Worm (Caenorhabditis elegans) whole organism, young adult: ENCODE results near the gene cdk-1.
A peak's percentile ranks its signal among the peaks of the same experiment; 100 is the strongest.

Experiments used
- B0035.1 ChIP-seq: sonication (generic microtip); optimal IDR thresholded peaks from 2 replicates; lab custom pipeline; 2016; ENCODE audit warnings: missing genetic modification characterization, mild to moderate bottlenecking, missing compliant biosample characterization, missing genotype, missing genetic modification reagents
- B0336.3 ChIP-seq: fragments of 200-800 bp; sonication (Bioruptor generic); IDR thresholded peaks from 2 replicates; pipeline ENCODE4 v1.3.6; 2022; ENCODE audit warnings: missing genetic modification characterization, missing compliant biosample characterization
- C06A6.2 ChIP-seq: fragments of 200-800 bp; sonication (Bioruptor generic); conservative IDR thresholded peaks from 2 replicates; pipeline ENCODE4 v1.3.6; 2022; ENCODE audit warnings: missing genetic modification characterization, missing compliant biosample characterization
- F22D6.2 ChIP-seq: sonication (generic microtip); optimal IDR thresholded peaks from 2 replicates; lab custom pipeline; 2016; ENCODE audit warnings: mild to moderate bottlenecking, missing genetic modification characterization, missing compliant biosample characterization
- F23B12.7 ChIP-seq: sonication (generic microtip); optimal IDR thresholded peaks from 2 replicates; lab custom pipeline; 2017; ENCODE audit warnings: missing genetic modification characterization, mild to moderate bottlenecking, missing compliant biosample characterization, antibody characterized with exemption, moderate library complexity; ENCODE audit not compliant: insufficient read depth
- F37B4.10 ChIP-seq: fragments of 200-800 bp; sonication (Bioruptor generic); IDR thresholded peaks from 2 replicates; pipeline ENCODE4 v1.3.6; 2022; ENCODE audit warnings: missing genetic modification characterization, missing compliant biosample characterization
- F52B5.7 ChIP-seq: sonication (generic microtip); optimal IDR thresholded peaks from 2 replicates; lab custom pipeline; 2016; ENCODE audit warnings: mild to moderate bottlenecking, missing genetic modification characterization, missing compliant biosample characterization
- K11D2.4 ChIP-seq: fragments of 200-800 bp; sonication (Bioruptor generic); IDR thresholded peaks from 2 replicates; pipeline ENCODE4 v1.3.6; 2022; ENCODE audit warnings: missing genetic modification reagents, missing genetic modification characterization, missing compliant biosample characterization
- K12H6.12 ChIP-seq: fragments of 200-800 bp; sonication (Bioruptor generic); optimal IDR thresholded peaks from 2 replicates; lab custom pipeline; 2018; ENCODE audit warnings: mild to moderate bottlenecking, missing genetic modification characterization, missing compliant biosample characterization
- T07F8.4 ChIP-seq: sonication (generic microtip); optimal IDR thresholded peaks from 2 replicates; lab custom pipeline; 2016; ENCODE audit warnings: mild to moderate bottlenecking, missing genetic modification characterization, moderate library complexity, missing compliant biosample characterization
- ZK185.1 ChIP-seq: sonication (generic microtip); optimal IDR thresholded peaks from 2 replicates; lab custom pipeline; 2016; ENCODE audit warnings: mild to moderate bottlenecking, missing genetic modification characterization, missing compliant biosample characterization; ENCODE audit not compliant: poor library complexity, severe bottlenecking
- attf-5 ChIP-seq: fragments of 200-800 bp; sonication (Bioruptor generic); optimal IDR thresholded peaks from 2 replicates; lab custom pipeline; 2018; ENCODE audit warnings: mild to moderate bottlenecking, missing genetic modification characterization, missing compliant biosample characterization
- attf-6 ChIP-seq: fragments of 200-800 bp; sonication (Bioruptor generic); IDR thresholded peaks from 2 replicates; pipeline ENCODE4 v1.3.6; 2022; ENCODE audit warnings: missing genetic modification reagents, missing genetic modification characterization, missing compliant biosample characterization
- bed-1 ChIP-seq: fragments of 200-800 bp; sonication (Bioruptor generic); IDR thresholded peaks from 2 replicates; pipeline ENCODE4 v1.3.6; 2022; ENCODE audit warnings: missing genetic modification reagents, missing genetic modification characterization, missing compliant biosample characterization
- cebp-1 ChIP-seq, 2 experiments: fragments of 200-800 bp in 1 of 2; sonication (Bioruptor generic) in 1 of 2; sonication (generic microtip) in 1 of 2; IDR thresholded peaks in 1 of 2; optimal IDR thresholded peaks in 1 of 2; 2 replicates each; pipeline versions ENCODE4 v1.3.6 to Lab custom; 2017 to 2022; ENCODE audit warnings: missing compliant biosample characterization in 2 of 2, missing genetic modification characterization in 2 of 2, mild to moderate bottlenecking in 1 of 2, missing genetic modification reagents in 1 of 2, moderate library complexity in 1 of 2
- ceh-100 ChIP-seq: fragments of 200-800 bp; sonication (Bioruptor generic); IDR thresholded peaks from 2 replicates; pipeline ENCODE4 v1.3.6; 2022; ENCODE audit warnings: missing genetic modification reagents, missing genetic modification characterization, missing compliant biosample characterization
- ceh-27 ChIP-seq: fragments of 200-800 bp; sonication (Bioruptor generic); optimal IDR thresholded peaks from 2 replicates; lab custom pipeline; 2018; ENCODE audit warnings: mild to moderate bottlenecking, missing genetic modification characterization, moderate library complexity, missing compliant biosample characterization
- ceh-58 ChIP-seq: fragments of 200-800 bp; sonication (Bioruptor generic); IDR thresholded peaks from 2 replicates; pipeline ENCODE4 v1.3.6; 2022; ENCODE audit warnings: missing genetic modification characterization, missing compliant biosample characterization
- ceh-79 ChIP-seq: sonication (generic microtip); optimal IDR thresholded peaks from 2 replicates; lab custom pipeline; 2017; ENCODE audit warnings: mild to moderate bottlenecking, missing genetic modification characterization, missing compliant biosample characterization
- chd-7 ChIP-seq: sonication (generic microtip); optimal IDR thresholded peaks from 2 replicates; lab custom pipeline; 2016; ENCODE audit warnings: mild to moderate bottlenecking, missing genetic modification characterization, moderate library complexity, missing compliant biosample characterization
- die-1 ChIP-seq: sonication (generic microtip); optimal IDR thresholded peaks from 2 replicates; lab custom pipeline; 2016; ENCODE audit warnings: missing genotype, mild to moderate bottlenecking, missing genetic modification characterization, missing compliant biosample characterization
- egrh-3 ChIP-seq: fragments of 200-800 bp; sonication (Bioruptor generic); IDR thresholded peaks from 2 replicates; pipeline ENCODE4 v1.3.6; 2022; ENCODE audit warnings: missing genetic modification reagents, missing genetic modification characterization, missing compliant biosample characterization
- fkh-3 ChIP-seq: sonication (generic microtip); optimal IDR thresholded peaks from 2 replicates; lab custom pipeline; 2016; ENCODE audit warnings: mild to moderate bottlenecking, missing genetic modification characterization, missing compliant biosample characterization
- hlh-12 ChIP-seq: sonication (generic microtip); optimal IDR thresholded peaks from 2 replicates; lab custom pipeline; 2016; ENCODE audit warnings: missing genetic modification characterization, missing compliant biosample characterization
- hrde-1 ChIP-seq: sonication (generic microtip); optimal IDR thresholded peaks from 2 replicates; lab custom pipeline; 2016; ENCODE audit warnings: missing genetic modification characterization, mild to moderate bottlenecking, missing compliant biosample characterization, moderate library complexity, missing genotype, missing genetic modification reagents, borderline replicate concordance
- lin-26 ChIP-seq: fragments of 200-800 bp; sonication (Bioruptor generic); IDR thresholded peaks from 2 replicates; pipeline ENCODE4 v1.3.6; 2022; ENCODE audit warnings: missing genetic modification reagents, missing genetic modification characterization, missing compliant biosample characterization
- lin-35 ChIP-seq, 3 experiments: fragments of 150-350 bp in 2 of 3; sonication (generic microtip) in 1 of 3; optimal IDR thresholded peaks; 2 replicates each; lab custom pipeline; 2014 to 2018; ENCODE audit warnings: missing biosample characterization in 3 of 3, missing genetic modification characterization in 3 of 3, missing genetic modification reagents in 3 of 3
- lin-54 ChIP-seq: fragments of 200-800 bp; sonication (Bioruptor generic); optimal IDR thresholded peaks from 2 replicates; lab custom pipeline; 2018; ENCODE audit warnings: mild to moderate bottlenecking, missing genetic modification characterization, missing compliant biosample characterization
- lsy-27 ChIP-seq: sonication (generic microtip); optimal IDR thresholded peaks from 2 replicates; lab custom pipeline; 2017; ENCODE audit warnings: missing genetic modification characterization, mild to moderate bottlenecking, missing compliant biosample characterization, antibody characterized with exemption, missing genotype, borderline replicate concordance; ENCODE audit not compliant: insufficient read depth
- madf-8 ChIP-seq: fragments of 200-800 bp; sonication (Bioruptor generic); conservative IDR thresholded peaks from 2 replicates; pipeline ENCODE4 v1.3.6; 2022; ENCODE audit warnings: missing genetic modification reagents, missing genetic modification characterization, missing compliant biosample characterization
- mxl-1 ChIP-seq: sonication (generic microtip); optimal IDR thresholded peaks from 2 replicates; lab custom pipeline; 2016; ENCODE audit warnings: missing genetic modification characterization, missing compliant biosample characterization
- nfya-1 ChIP-seq: sonication (generic microtip); optimal IDR thresholded peaks from 2 replicates; lab custom pipeline; 2017; ENCODE audit warnings: antibody characterized with exemption, missing compliant biosample characterization, missing genetic modification characterization, borderline replicate concordance; ENCODE audit not compliant: insufficient read depth
- nfya-2 ChIP-seq: fragments of 200-800 bp; sonication (Bioruptor generic); IDR thresholded peaks from 2 replicates; pipeline ENCODE4 v1.3.6; 2022; ENCODE audit warnings: missing genetic modification reagents, missing genetic modification characterization, missing compliant biosample characterization
- nhr-120 ChIP-seq: fragments of 200-800 bp; sonication (Bioruptor generic); IDR thresholded peaks from 2 replicates; pipeline ENCODE4 v1.3.6; 2022; ENCODE audit warnings: missing genetic modification characterization, missing compliant biosample characterization
- nhr-179 ChIP-seq: sonication (generic microtip); optimal IDR thresholded peaks from 2 replicates; lab custom pipeline; 2016; ENCODE audit warnings: mild to moderate bottlenecking, missing genetic modification characterization, missing compliant biosample characterization
- nhr-80 ChIP-seq: sonication (generic microtip); optimal IDR thresholded peaks from 2 replicates; lab custom pipeline; 2016; ENCODE audit warnings: missing genetic modification characterization, missing compliant biosample characterization
- pha-4 ChIP-seq: fragments of 150-350 bp; sonication (generic microtip); optimal IDR thresholded peaks from 2 replicates; lab custom pipeline; 2014; ENCODE audit warnings: missing biosample characterization, missing genetic modification reagents, missing genetic modification characterization
- rcor-1 ChIP-seq: fragments of 200-800 bp; sonication (Bioruptor generic); IDR thresholded peaks from 2 replicates; pipeline ENCODE4 v1.3.6; 2022; ENCODE audit warnings: missing genetic modification reagents, missing genetic modification characterization, missing compliant biosample characterization
- repo-1 ChIP-seq: sonication (generic microtip); optimal IDR thresholded peaks from 2 replicates; lab custom pipeline; 2017; ENCODE audit warnings: mild to moderate bottlenecking, missing genetic modification characterization, missing compliant biosample characterization
- snpc-4 ChIP-seq, 5 experiments: fragments of 150-350 bp in 1 of 5; sonication (generic microtip) in 4 of 5; optimal IDR thresholded peaks; 2 replicates each; lab custom pipeline; 2014 to 2018; ENCODE audit warnings: missing genetic modification characterization in 5 of 5, missing biosample characterization in 3 of 5, antibody characterized with exemption in 2 of 5, mild to moderate bottlenecking in 2 of 5, missing compliant biosample characterization in 2 of 5, missing genotype in 2 of 5, moderate library complexity in 2 of 5, missing genetic modification reagents in 1 of 5
- tbp1 ChIP-seq: fragments of 200-800 bp; sonication (Bioruptor generic); optimal IDR thresholded peaks from 2 replicates; lab custom pipeline; 2018; ENCODE audit warnings: mild to moderate bottlenecking, missing genetic modification characterization, missing compliant biosample characterization
- tlf-1 ChIP-seq: fragments of 200-800 bp; sonication (Bioruptor generic); optimal IDR thresholded peaks from 2 replicates; lab custom pipeline; 2018; ENCODE audit warnings: mild to moderate bottlenecking, missing genetic modification characterization, missing compliant biosample characterization
- xnd-1 ChIP-seq: sonication (generic microtip); optimal IDR thresholded peaks from 2 replicates; lab custom pipeline; 2016; ENCODE audit warnings: missing genotype, missing genetic modification reagents, missing genetic modification characterization, missing compliant biosample characterization
- ztf-18 ChIP-seq: sonication (generic microtip); optimal IDR thresholded peaks from 2 replicates; lab custom pipeline; 2016; ENCODE audit warnings: missing genotype, mild to moderate bottlenecking, missing genetic modification characterization, missing compliant biosample characterization
- ztf-26 ChIP-seq: sonication (generic microtip); optimal IDR thresholded peaks from 2 replicates; lab custom pipeline; 2017; ENCODE audit warnings: missing genetic modification characterization, missing compliant biosample characterization
- ztf-28 ChIP-seq: fragments of 200-800 bp; sonication (Bioruptor generic); IDR thresholded peaks from 2 replicates; pipeline ENCODE4 v1.3.6; 2022; ENCODE audit warnings: missing genetic modification reagents, missing genetic modification characterization, missing compliant biosample characterization
- ztf-6 ChIP-seq: fragments of 200-800 bp; sonication (Bioruptor generic); IDR thresholded peaks from 2 replicates; pipeline ENCODE4 v1.3.6; 2022; ENCODE audit warnings: missing genetic modification reagents, missing genetic modification characterization, missing compliant biosample characterization

The cdk-1 gene

ce11 chrIII:9702665-9703252 lies 44.5 kb upstream of the cdk-1 start:
- TF ChIP-seq F52B5.7 (tag; lab: Kevin White, UChicago): no peak
- no peak for TF ChIP-seq lin-35 (GFP tag; optimal IDR thresholded peaks at IDR 0.05; lab: Kevin White, UChicago)
- no peak for TF ChIP-seq nfya-1
- TF ChIP-seq ztf-28: no peak
- no peak for TF ChIP-seq F22D6.2 (tag; lab: Kevin White, UChicago)
- TF ChIP-seq C06A6.2 (GFP tag; lab: Robert Waterston, UW): no peak
- TF ChIP-seq rcor-1 (GFP tag; lab: Robert Waterston, UW): no peak
- TF ChIP-seq lin-54 (GFP tag; lab: Kevin White, UChicago): no peak
- TF ChIP-seq die-1 (tag; lab: Kevin White, UChicago): no peak
- TF ChIP-seq lin-26 (GFP tag; lab: Robert Waterston, UW): 0 out of 2 replicates have a peak, but pooled peaks have one; percentile 38
- peak; percentile 61 for TF ChIP-seq K12H6.12
- no peak for TF ChIP-seq attf-5
- TF ChIP-seq bed-1 (GFP tag; lab: Robert Waterston, UW): no peak
- TF ChIP-seq xnd-1: no peak
- no peak for TF ChIP-seq chd-7 (tag; lab: Kevin White, UChicago)
- TF ChIP-seq pha-4 (tag; lab: Kevin White, UChicago): no peak
- TF ChIP-seq ceh-58 (GFP tag; lab: Robert Waterston, UW): no peak
- TF ChIP-seq ceh-27 (GFP tag; lab: Kevin White, UChicago): peak; percentile 7
- TF ChIP-seq madf-8 (GFP tag; lab: Robert Waterston, UW): no peak
- no peak for TF ChIP-seq egrh-3 (GFP tag; lab: Robert Waterston, UW)
- TF ChIP-seq hlh-12 (tag; lab: Kevin White, UChicago): no peak
- no peak for TF ChIP-seq nhr-179
- TF ChIP-seq nhr-80 (tag; lab: Kevin White, UChicago): peak; percentile 62
- no peak for TF ChIP-seq ztf-6 (GFP tag; lab: Robert Waterston, UW)
- TF ChIP-seq ZK185.1 (tag; lab: Kevin White, UChicago): peak; percentile 46
- TF ChIP-seq tlf-1 (GFP tag; lab: Kevin White, UChicago): no peak
- no peak for TF ChIP-seq ceh-100 (GFP tag; lab: Robert Waterston, UW)
- no peak for TF ChIP-seq repo-1 (tag; lab: Kevin White, UChicago)
- TF ChIP-seq cebp-1 (GFP tag; IDR thresholded peaks at IDR 0.05; lab: Robert Waterston, UW): no peak
- TF ChIP-seq cebp-1 (tag; optimal IDR thresholded peaks at IDR 0.05; lab: Kevin White, UChicago): peak; percentile 57
- TF ChIP-seq ztf-26 (tag; lab: Kevin White, UChicago): no peak
- TF ChIP-seq tbp1 (GFP tag; lab: Kevin White, UChicago): no peak
- TF ChIP-seq lsy-27 (tag; lab: Kevin White, UChicago): no peak
- TF ChIP-seq ztf-18 (tag; lab: Kevin White, UChicago): peak; percentile 5
- no peak for TF ChIP-seq attf-6
- no peak for TF ChIP-seq nfya-2
- TF ChIP-seq nhr-120 (GFP tag; lab: Robert Waterston, UW): no peak
- TF ChIP-seq B0336.3 (GFP tag; lab: Robert Waterston, UW): no peak
- no peak for TF ChIP-seq F37B4.10 (GFP tag; lab: Robert Waterston, UW)
- no peak for TF ChIP-seq F23B12.7
- no peak for TF ChIP-seq hrde-1 (tag; lab: Kevin White, UChicago)
- TF ChIP-seq T07F8.4 (tag; lab: Kevin White, UChicago): no peak
- no peak for TF ChIP-seq B0035.1 (tag; lab: Kevin White, UChicago)
- TF ChIP-seq ceh-79 (tag; lab: Kevin White, UChicago): no peak
- no peak for TF ChIP-seq mxl-1
- no peak for TF ChIP-seq snpc-4 (GFP tag; optimal IDR thresholded peaks at IDR 0.05; lab: Kevin White, UChicago)
- TF ChIP-seq snpc-4 (tag; optimal IDR thresholded peaks at IDR 0.05; lab: Kevin White, UChicago): peak in 1 of 4 experiments; percentile 20
- TF ChIP-seq K11D2.4 (GFP tag; lab: Robert Waterston, UW): no peak
- no peak for TF ChIP-seq fkh-3 (tag; lab: Kevin White, UChicago)
